Worm (Caenorhabditis elegans) whole organism, L4 larva: ENCODE measurements around the gene W03C9.6.

Experiments used
- F26F4.8 ChIP-seq: fragments of 200-800 bp; sonication (Bioruptor generic); conservative IDR thresholded peaks from 2 replicates; pipeline ENCODE4 v1.3.6; 2022; ENCODE audit warnings: missing genetic modification characterization, missing compliant biosample characterization
- R02D3.7 ChIP-seq: fragments of 150-350 bp; sonication (generic microtip); optimal IDR thresholded peaks from 3 replicates; lab custom pipeline; 2014; ENCODE audit warnings: missing biosample characterization, missing genetic modification characterization
- dve-1 ChIP-seq: sonication (generic microtip); optimal IDR thresholded peaks from 2 replicates; lab custom pipeline; 2017; ENCODE audit warnings: antibody characterized with exemption, mild to moderate bottlenecking, missing genetic modification characterization, missing compliant biosample characterization; ENCODE audit not compliant: insufficient read depth
- hlh-11 ChIP-seq: fragments of 200-800 bp; sonication (Bioruptor generic); optimal IDR thresholded peaks from 2 replicates; lab custom pipeline; 2018; ENCODE audit warnings: mild to moderate bottlenecking, missing genetic modification characterization, missing compliant biosample characterization
- lin-1 ChIP-seq: fragments of 200-800 bp; sonication (Bioruptor generic); IDR thresholded peaks from 2 replicates; pipeline ENCODE4 v1.3.6; 2022; ENCODE audit warnings: missing genetic modification reagents, missing genetic modification characterization, missing compliant biosample characterization
- nhr-25 ChIP-seq: sonication (generic microtip); optimal IDR thresholded peaks from 2 replicates; lab custom pipeline; 2017; ENCODE audit warnings: missing genetic modification characterization, mild to moderate bottlenecking, missing compliant biosample characterization, antibody characterized with exemption, moderate library complexity, borderline replicate concordance; ENCODE audit not compliant: insufficient read depth
- pha-4 ChIP-seq, 2 experiments: fragments of 150-350 bp in 1 of 2; fragments of 200-800 bp in 1 of 2; sonication (Bioruptor generic) in 1 of 2; IDR thresholded peaks in 1 of 2; optimal IDR thresholded peaks in 1 of 2; 2 replicates each; pipeline versions ENCODE4 v1.3.6 to Lab custom; 2014 to 2022; ENCODE audit warnings: missing genetic modification characterization in 2 of 2, missing genetic modification reagents in 2 of 2, missing biosample characterization in 1 of 2, missing compliant biosample characterization in 1 of 2
- php-3 ChIP-seq: fragments of 200-800 bp; sonication (Bioruptor generic); IDR thresholded peaks from 2 replicates; pipeline ENCODE4 v1.3.6; 2022; ENCODE audit warnings: missing genetic modification reagents, missing genetic modification characterization, missing compliant biosample characterization
- skn-1 ChIP-seq: fragments of 150-350 bp; optimal IDR thresholded peaks from 2 replicates; lab custom pipeline; 2014; ENCODE audit warnings: missing biosample characterization, missing genetic modification characterization
- snpc-4 ChIP-seq: fragments of 150-350 bp; optimal IDR thresholded peaks from 2 replicates; lab custom pipeline; 2014; ENCODE audit warnings: missing biosample characterization, missing genetic modification characterization
- unc-62 ChIP-seq, 3 experiments: fragments of 150-350 bp in 1 of 3; sonication (generic microtip); optimal IDR thresholded peaks in 2 of 3; peaks in 1 of 3; 1 replicate in 1 of 3; 2 replicates in 2 of 3; lab custom pipeline; 2014 to 2017; ENCODE audit warnings: missing biosample characterization in 3 of 3, missing genetic modification characterization in 3 of 3, missing genetic modification reagents in 3 of 3, missing genotype in 1 of 3

DNA sequence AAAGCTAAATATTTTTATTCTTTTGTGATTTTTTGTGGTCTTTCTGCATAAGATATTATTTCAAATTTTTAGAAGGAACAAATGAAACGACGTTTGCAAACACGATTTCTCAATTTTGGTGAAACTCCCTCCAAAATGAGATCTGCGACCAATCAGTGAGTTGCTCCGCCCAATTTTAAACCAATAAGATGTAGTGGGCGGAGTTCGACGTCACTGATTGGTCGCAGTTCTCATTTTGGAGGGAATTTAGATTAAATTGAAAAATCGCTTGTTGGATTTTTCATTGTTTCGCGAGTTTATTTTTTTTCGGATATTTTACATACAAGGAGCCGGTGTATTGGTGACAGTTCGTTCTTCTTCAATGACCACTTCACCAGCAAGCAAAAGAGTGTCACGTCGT is 43.7 kb upstream of the W03C9.6 start:
- no peak for TF ChIP-seq dve-1 (tag; lab: Kevin White, UChicago)
- TF ChIP-seq hlh-11 (tag; lab: Kevin White, UChicago) = no peak
- TF ChIP-seq snpc-4 (tag; lab: Kevin White, UChicago) = no peak
- no peak for TF ChIP-seq php-3
- TF ChIP-seq F26F4.8 (GFP tag; lab: Robert Waterston, UW) = no peak
- TF ChIP-seq lin-1 (GFP tag; lab: Robert Waterston, UW) = no peak
- no peak for TF ChIP-seq skn-1
- TF ChIP-seq unc-62 (GFP tag; optimal IDR thresholded peaks at IDR 0.05 in 1 of 2; lab: Kevin White, UChicago) = no peak
- no peak for TF ChIP-seq unc-62 (tag; optimal IDR thresholded peaks at IDR 0.05; lab: Kevin White, UChicago)
- no peak for TF ChIP-seq nhr-25 (tag; lab: Kevin White, UChicago)
- TF ChIP-seq pha-4 (GFP tag; IDR thresholded peaks at IDR 0.05; lab: Robert Waterston, UW) = no peak
- TF ChIP-seq pha-4 (tag; optimal IDR thresholded peaks at IDR 0.05; lab: Kevin White, UChicago) = no peak
- no peak for TF ChIP-seq R02D3.7 (tag; lab: Kevin White, UChicago)
